Worm (Caenorhabditis elegans) whole organism, L4 larva: ENCODE measurements around the gene C02C6.14.

ENCODE experiments used
- R02D3.7 ChIP-seq: fragments of 150-350 bp; sonication (generic microtip); optimal IDR thresholded peaks from 3 replicates; lab custom pipeline; 2014; ENCODE audit warnings: missing biosample characterization, missing genetic modification characterization
- lin-15B ChIP-seq: fragments of 150-350 bp; sonication (generic microtip); optimal IDR thresholded peaks from 3 replicates; lab custom pipeline; 2014; ENCODE audit warnings: missing biosample characterization, missing genetic modification characterization

DNA sequence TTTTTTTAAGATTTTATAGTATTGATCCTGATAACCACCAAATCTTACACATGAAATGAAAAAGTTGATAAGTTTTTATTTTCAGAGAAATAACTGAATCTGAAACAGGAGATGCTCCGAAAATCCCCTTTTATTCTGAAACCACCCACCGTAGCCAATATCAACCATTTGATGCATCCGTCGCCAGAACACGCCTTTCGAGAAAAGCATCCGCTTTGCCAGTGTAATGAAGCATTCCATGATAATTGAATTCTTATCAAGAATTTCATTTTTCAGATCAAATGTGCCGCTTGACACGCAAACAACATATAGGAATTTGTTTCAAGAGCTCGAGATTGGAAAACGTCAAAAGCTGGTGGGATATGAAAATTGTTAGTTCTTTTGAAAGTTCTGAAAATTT, 32.7 kb upstream of the C02C6.14 start, which contains the start of gene tbh-1:
- TF ChIP-seq lin-15B (tag; lab: Kevin White, UChicago), result no peak
- no peak for TF ChIP-seq R02D3.7 (tag; lab: Kevin White, UChicago)
